Worm (Caenorhabditis elegans) whole organism, late embryonic: ENCODE data around the gene fbxa-133.
"Not testable (repeated sequence)": the region's sequence is repeated elsewhere in the genome, so short reads cannot be mapped to it uniquely, and the experiment has no call there.

ENCODE experiments used
- C08G9.2 ChIP-seq: sonication (generic microtip); optimal IDR thresholded peaks from 2 replicates; lab custom pipeline; 2016; ENCODE audit warnings: mild to moderate bottlenecking, missing genetic modification characterization, moderate library complexity, missing compliant biosample characterization
- C38D4.7 ChIP-seq: fragments of 200-800 bp; sonication (Bioruptor generic); optimal IDR thresholded peaks from 2 replicates; lab custom pipeline; 2018; ENCODE audit warnings: mild to moderate bottlenecking, missing genetic modification characterization, moderate library complexity, missing compliant biosample characterization
- K02D7.2 ChIP-seq: sonication (generic microtip); optimal IDR thresholded peaks from 2 replicates; lab custom pipeline; 2017; ENCODE audit warnings: mild to moderate bottlenecking, missing genetic modification characterization, missing compliant biosample characterization
- K09A11.1 ChIP-seq: sonication (generic microtip); optimal IDR thresholded peaks from 2 replicates; lab custom pipeline; 2017; ENCODE audit warnings: antibody characterized with exemption, mild to moderate bottlenecking, missing genetic modification characterization, missing compliant biosample characterization; ENCODE audit not compliant: insufficient read depth
- T23F11.4 ChIP-seq: fragments of 200-800 bp; sonication (Bioruptor generic); optimal IDR thresholded peaks from 2 replicates; lab custom pipeline; 2018; ENCODE audit warnings: mild to moderate bottlenecking, missing genetic modification characterization, missing compliant biosample characterization
- Y22D7AL.16 ChIP-seq: sonication (generic microtip); optimal IDR thresholded peaks from 2 replicates; lab custom pipeline; 2016; ENCODE audit warnings: missing genetic modification characterization, missing compliant biosample characterization
- ceh-18 ChIP-seq: sonication (generic microtip); optimal IDR thresholded peaks from 2 replicates; lab custom pipeline; 2016; ENCODE audit warnings: missing genetic modification characterization, missing compliant biosample characterization
- ceh-19 ChIP-seq: fragments of 200-800 bp; sonication (Bioruptor generic); optimal IDR thresholded peaks from 2 replicates; lab custom pipeline; 2018; ENCODE audit warnings: mild to moderate bottlenecking, missing genetic modification characterization, missing compliant biosample characterization
- ceh-2 ChIP-seq: sonication (generic microtip); optimal IDR thresholded peaks from 2 replicates; lab custom pipeline; 2016; ENCODE audit warnings: missing genotype, missing genetic modification characterization, missing compliant biosample characterization
- ceh-22 ChIP-seq: sonication (generic microtip); optimal IDR thresholded peaks from 2 replicates; lab custom pipeline; 2017; ENCODE audit warnings: missing biosample characterization, missing genetic modification characterization
- ceh-30 ChIP-seq: fragments of 150-350 bp; optimal IDR thresholded peaks from 2 replicates; lab custom pipeline; 2014; ENCODE audit warnings: missing biosample characterization, missing genetic modification characterization
- ceh-48 ChIP-seq: sonication (generic microtip); optimal IDR thresholded peaks from 2 replicates; lab custom pipeline; 2016; ENCODE audit warnings: missing genetic modification characterization, inconsistent platforms, missing compliant biosample characterization
- ceh-9 ChIP-seq: sonication (generic microtip); optimal IDR thresholded peaks from 2 replicates; lab custom pipeline; 2016; ENCODE audit warnings: mild to moderate bottlenecking, missing genetic modification characterization, inconsistent platforms, missing compliant biosample characterization
- dve-1 ChIP-seq: sonication (generic microtip); optimal IDR thresholded peaks from 2 replicates; lab custom pipeline; 2017; ENCODE audit warnings: antibody characterized with exemption, mild to moderate bottlenecking, missing genetic modification characterization, missing compliant biosample characterization
- elt-2 ChIP-seq: sonication (generic microtip); optimal IDR thresholded peaks from 2 replicates; lab custom pipeline; 2016; ENCODE audit warnings: missing genetic modification reagents, missing genetic modification characterization, missing compliant biosample characterization
- ets-4 ChIP-seq: sonication (generic microtip); optimal IDR thresholded peaks from 2 replicates; lab custom pipeline; 2016; ENCODE audit warnings: missing genetic modification characterization, missing compliant biosample characterization
- fkh-10 ChIP-seq: fragments of 150-350 bp; optimal IDR thresholded peaks from 2 replicates; lab custom pipeline; 2014; ENCODE audit warnings: missing biosample characterization, missing genetic modification reagents, missing genetic modification characterization
- fkh-6 ChIP-seq: sonication (generic microtip); optimal IDR thresholded peaks from 2 replicates; lab custom pipeline; 2016; ENCODE audit warnings: missing genetic modification characterization, missing compliant biosample characterization
- gmeb-2 ChIP-seq: sonication (generic microtip); optimal IDR thresholded peaks from 2 replicates; lab custom pipeline; 2016; ENCODE audit warnings: missing genetic modification characterization, inconsistent platforms, missing compliant biosample characterization
- hlh-13 ChIP-seq: fragments of 200-800 bp; sonication (Bioruptor generic); optimal IDR thresholded peaks from 2 replicates; lab custom pipeline; 2018; ENCODE audit warnings: mild to moderate bottlenecking, missing genetic modification characterization, missing compliant biosample characterization
- hlh-15 ChIP-seq: sonication (generic microtip); optimal IDR thresholded peaks from 2 replicates; lab custom pipeline; 2016; ENCODE audit warnings: missing genetic modification characterization, missing compliant biosample characterization
- hlh-8 ChIP-seq: sonication (generic microtip); optimal IDR thresholded peaks from 2 replicates; lab custom pipeline; 2016; ENCODE audit warnings: missing genotype, missing genetic modification characterization, missing compliant biosample characterization
- lim-6 ChIP-seq: sonication (generic microtip); optimal IDR thresholded peaks from 2 replicates; lab custom pipeline; 2016; ENCODE audit warnings: missing genetic modification characterization, missing compliant biosample characterization
- nhr-11 ChIP-seq: fragments of 150-350 bp; optimal IDR thresholded peaks from 2 replicates; lab custom pipeline; 2014; ENCODE audit warnings: missing biosample characterization, missing genetic modification characterization
- nhr-232 ChIP-seq: sonication (generic microtip); optimal IDR thresholded peaks from 2 replicates; lab custom pipeline; 2016; ENCODE audit warnings: missing genetic modification characterization, missing compliant biosample characterization
- odd-2 ChIP-seq: sonication (generic microtip); optimal IDR thresholded peaks from 2 replicates; lab custom pipeline; 2017; ENCODE audit warnings: antibody characterized with exemption, mild to moderate bottlenecking, missing genetic modification characterization, missing compliant biosample characterization
- pat-9 ChIP-seq: fragments of 200-800 bp; sonication (Bioruptor generic); optimal IDR thresholded peaks from 2 replicates; lab custom pipeline; 2018; ENCODE audit warnings: mild to moderate bottlenecking, missing genetic modification characterization, moderate library complexity, missing compliant biosample characterization
- pqm-1 ChIP-seq: sonication (generic microtip); optimal IDR thresholded peaks from 2 replicates; lab custom pipeline; 2016; ENCODE audit warnings: missing genetic modification characterization, missing compliant biosample characterization
- rnt-1 ChIP-seq: sonication (generic microtip); optimal IDR thresholded peaks from 2 replicates; lab custom pipeline; 2016; ENCODE audit warnings: missing genetic modification characterization, missing compliant biosample characterization
- sdc-2 ChIP-seq: sonication (generic microtip); optimal IDR thresholded peaks from 2 replicates; lab custom pipeline; 2016; ENCODE audit warnings: missing genotype, missing genetic modification characterization, missing compliant biosample characterization
- syd-9 ChIP-seq: sonication (generic microtip); optimal IDR thresholded peaks from 2 replicates; lab custom pipeline; 2016; ENCODE audit warnings: mild to moderate bottlenecking, missing genetic modification characterization, moderate library complexity, missing compliant biosample characterization
- tbx-2 ChIP-seq: sonication (generic microtip); optimal IDR thresholded peaks from 2 replicates; lab custom pipeline; 2016; ENCODE audit warnings: missing genetic modification characterization, missing compliant biosample characterization
- tbx-7 ChIP-seq: sonication (generic microtip); optimal IDR thresholded peaks from 2 replicates; lab custom pipeline; 2016; ENCODE audit warnings: missing genotype, missing genetic modification characterization, missing compliant biosample characterization
- ttx-3 ChIP-seq: sonication (generic microtip); optimal IDR thresholded peaks from 2 replicates; lab custom pipeline; 2016; ENCODE audit warnings: missing genetic modification reagents, missing genetic modification characterization, missing compliant biosample characterization
- unc-42 ChIP-seq: sonication (generic microtip); optimal IDR thresholded peaks from 2 replicates; lab custom pipeline; 2016; ENCODE audit warnings: missing genotype, missing genetic modification characterization, missing compliant biosample characterization
- unc-86 ChIP-seq: sonication (generic microtip); optimal IDR thresholded peaks from 2 replicates; lab custom pipeline; 2016; ENCODE audit warnings: missing genetic modification characterization, missing compliant biosample characterization
- ztf-16 ChIP-seq: sonication (generic microtip); optimal IDR thresholded peaks from 2 replicates; lab custom pipeline; 2017; ENCODE audit warnings: missing genetic modification characterization, missing compliant biosample characterization

fbxa-133 gene

DNA sequence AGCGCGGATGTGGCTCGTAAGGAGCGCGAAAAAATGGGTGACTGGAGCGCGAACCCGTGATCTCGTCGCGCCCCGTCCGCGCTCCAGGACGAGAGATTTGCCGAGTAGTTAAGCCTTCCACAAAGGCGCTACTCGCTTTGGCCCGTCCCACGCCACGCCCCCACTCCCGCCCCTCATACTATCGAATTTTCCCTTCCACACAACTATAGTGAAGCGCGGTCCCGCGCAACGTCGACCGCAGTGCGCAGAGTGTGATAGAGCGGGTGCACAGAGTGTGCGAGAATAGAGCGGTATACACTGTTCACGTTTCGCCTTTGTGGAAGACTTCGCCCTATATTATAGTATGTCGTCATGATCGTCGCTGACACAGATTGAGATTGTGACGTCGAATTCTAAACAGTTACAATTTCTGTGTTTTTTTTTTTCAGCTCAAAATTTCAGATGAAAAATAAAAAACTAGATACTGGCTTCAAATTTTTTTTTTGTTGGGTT, at the start of gene fbxa-133:
Gene fbxa-133, plus strand, starts transcription at position 442 of the 492 bp plus-strand sequence.
- TF ChIP-seq ceh-2 (tag; lab: Kevin White, UChicago); ceh-18 (tag; lab: Kevin White, UChicago); hlh-8: not testable (repeated sequence)
- TF ChIP-seq, all 69 proteins: peak for 0; not testable (repeated sequence) for 69

DNA sequence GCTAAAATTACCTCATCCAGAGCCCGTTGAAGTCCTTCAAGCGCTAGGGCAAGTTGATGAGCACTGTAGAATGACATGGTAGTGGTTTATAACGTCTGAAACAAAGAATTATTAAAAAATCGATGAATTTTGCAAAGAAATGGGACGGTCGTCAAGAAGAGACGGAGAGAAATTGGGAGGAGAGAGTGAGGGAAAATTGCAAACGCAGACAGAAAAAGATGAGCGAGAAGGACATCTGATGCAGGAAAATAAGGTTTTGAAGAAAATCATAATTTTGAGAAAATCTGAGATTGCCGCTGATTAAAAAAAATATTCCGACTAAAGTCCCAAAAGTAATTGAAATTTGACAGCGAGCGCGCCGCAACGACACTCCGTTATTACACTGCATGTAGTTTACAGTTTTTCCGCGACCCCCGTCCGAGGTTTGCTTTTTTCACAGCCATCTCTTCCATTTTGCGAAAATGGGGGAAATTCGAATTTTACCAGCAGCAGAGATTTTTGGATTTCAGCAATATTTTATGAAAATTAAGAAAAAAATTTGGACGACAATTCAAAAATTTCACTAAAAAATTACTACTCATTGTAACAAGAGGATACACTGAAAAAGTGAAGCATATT, 46.2 kb upstream of the fbxa-133 start, which contains the start of gene C18D4.6:
Gene C18D4.6, minus strand, starts transcription at position 97 of the 618 bp plus-strand sequence.
- TF ChIP-seq lim-6 (tag; lab: Kevin White, UChicago) (no peak), pat-9 (tag; lab: Kevin White, UChicago) (no peak), unc-42 (tag; lab: Kevin White, UChicago) (no peak), ceh-30 (tag; lab: Kevin White, UChicago) (no peak), gmeb-2 (tag; lab: Kevin White, UChicago) (no peak), ztf-16 (tag; lab: Kevin White, UChicago) (no peak), hlh-13 (no peak), dve-1 (no peak), nhr-11 (no peak), K02D7.2 (no peak), hlh-15 (no peak), pqm-1 (no peak), rnt-1 (no peak), sdc-2 (tag; lab: Kevin White, UChicago) (no peak)

DNA sequence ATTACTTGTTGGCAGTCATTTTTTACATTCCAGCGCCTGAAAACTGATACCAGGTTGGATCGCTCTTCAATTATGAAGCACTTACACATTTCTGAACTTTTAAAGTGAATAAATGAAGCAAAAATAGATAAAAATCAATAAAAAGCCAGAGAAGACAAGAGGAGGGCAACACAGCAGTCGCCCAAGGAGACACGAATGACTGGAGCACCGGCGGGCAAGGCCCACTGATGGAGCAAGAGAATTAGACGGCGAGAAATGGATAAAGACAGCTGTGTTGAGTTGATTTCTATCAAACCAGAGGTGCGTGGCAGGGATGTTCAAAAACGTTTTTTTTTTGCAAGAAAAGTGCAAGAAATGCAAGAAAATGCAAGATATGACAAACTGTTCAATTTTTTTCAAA, 45.3 kb upstream of the fbxa-133 start:
- TF ChIP-seq hlh-8 (no peak), ceh-9 (tag; lab: Kevin White, UChicago) (no peak), ceh-48 (peak; percentile 37)
- TF ChIP-seq, all 69 proteins: peak for 1

DNA sequence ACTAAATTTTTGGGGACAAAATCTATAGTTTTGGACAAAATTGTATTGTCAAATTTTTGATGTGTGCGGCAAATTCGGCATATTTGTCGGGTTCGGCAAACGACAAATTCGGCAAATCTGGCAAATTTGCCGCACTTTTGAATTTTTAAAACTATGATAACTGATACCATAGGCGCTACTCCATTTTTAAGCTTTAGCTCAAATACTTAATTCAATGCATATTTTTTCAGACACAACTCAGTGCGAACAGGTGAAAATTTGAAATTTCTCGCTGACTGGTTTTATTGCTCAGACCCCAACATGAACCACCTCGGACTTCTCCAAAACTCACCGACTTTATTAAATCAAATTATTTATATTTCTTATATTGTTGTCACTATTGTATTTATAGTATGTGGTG, 44.3 kb upstream of the fbxa-133 start, which contains the start of gene srz-25:
Gene srz-25, plus strand, starts transcription at position 301 of the 400 bp plus-strand sequence.
- TF ChIP-seq C08G9.2 (no peak), K09A11.1 (no peak), tbx-2 (no peak), C38D4.7 (GFP tag; lab: Kevin White, UChicago) (no peak), K02D7.2 (no peak), odd-2 (tag; lab: Kevin White, UChicago) (no peak), hlh-8 (no peak), sdc-2 (tag; lab: Kevin White, UChicago) (no peak), T23F11.4 (GFP tag; lab: Kevin White, UChicago) (no peak), tbx-7 (tag; lab: Kevin White, UChicago) (no peak), elt-2 (tag; lab: Kevin White, UChicago) (no peak), ttx-3 (tag; lab: Kevin White, UChicago) (no peak), ceh-22 (no peak), nhr-232 (tag; lab: Kevin White, UChicago) (no peak), syd-9 (tag; lab: Kevin White, UChicago) (no peak), fkh-10 (GFP tag; lab: Kevin White, UChicago) (no peak), ceh-19 (no peak)
- TF ChIP-seq, all 69 proteins: peak for 0

DNA sequence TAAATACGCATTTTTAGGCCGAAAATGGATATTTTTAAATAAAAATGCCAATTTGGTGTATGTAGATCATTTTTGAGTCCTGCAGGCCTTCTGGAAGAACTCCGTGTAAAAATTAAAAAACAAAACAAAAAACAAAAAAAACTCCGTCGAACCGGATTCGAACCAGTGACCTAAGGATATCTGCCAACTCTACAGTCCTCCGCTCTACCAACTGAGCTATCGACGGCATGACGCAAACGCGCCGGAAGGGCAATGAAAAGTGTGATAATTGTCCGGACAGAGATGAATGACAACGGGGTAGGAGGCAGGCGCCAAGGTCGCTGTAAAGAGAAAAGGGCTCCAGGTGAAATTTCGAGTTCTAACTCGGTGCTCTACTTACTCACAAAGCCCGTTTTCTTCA, 42.3 kb upstream of the fbxa-133 start:
- no peak for TF ChIP-seq C38D4.7 (GFP tag; lab: Kevin White, UChicago)
- TF ChIP-seq elt-2 (tag; lab: Kevin White, UChicago): no peak
- no peak for TF ChIP-seq ets-4
- no peak for TF ChIP-seq nhr-11
- no peak for TF ChIP-seq nhr-232 (tag; lab: Kevin White, UChicago)
- TF ChIP-seq gmeb-2 (tag; lab: Kevin White, UChicago): no peak
- no peak for TF ChIP-seq C08G9.2
- TF ChIP-seq Y22D7AL.16 (tag; lab: Kevin White, UChicago): no peak
- TF ChIP-seq fkh-6: no peak
- no peak for TF ChIP-seq unc-86 (tag; lab: Kevin White, UChicago)
